Comparison of ENCODE assay signal across 1 fruit fly cellular context in genomic region chr3L:3393951-3394834, dm6.
TF ChIP-seq lines count a peak whose summit lies in the region.

No protein-coding gene starts in this region.

TF ChIP-seq in whole organism, embryonic, 481 proteins besides CTCF, POLR2A, EP300 and RAD21 (continued from another document and continues in another):
- TF ChIP-seq amos (GFP tag; IDR thresholded peaks at IDR 0.05; lab: Robert Waterston, UW; ENCODE audit: partially characterized antibody) = no peak
- TF ChIP-seq CG17568 (GFP tag; optimal IDR thresholded peaks at IDR 0.05; lab: Kevin White, UChicago) = peak; percentile 51
- peak; percentile 94 for TF ChIP-seq zfh1 (GFP tag; IDR thresholded peaks at IDR 0.05; lab: Robert Waterston, UW)
- TF ChIP-seq Doc2 (GFP tag; IDR thresholded peaks at IDR 0.05; lab: Robert Waterston, UW) = no peak
- peak; percentile 86 for TF ChIP-seq zf30C (GFP tag; optimal IDR thresholded peaks at IDR 0.05; lab: Kevin White, UChicago)
- TF ChIP-seq CG4820 (GFP tag; optimal IDR thresholded peaks at IDR 0.05; lab: Kevin White, UChicago) = no peak
- no peak for TF ChIP-seq CG13296 (GFP tag; optimal IDR thresholded peaks at IDR 0.05; lab: Kevin White, UChicago)
- no peak for TF ChIP-seq D (optimal IDR thresholded peaks at IDR 0.05; lab: Kevin White, UChicago)
- TF ChIP-seq D (GFP tag; optimal IDR thresholded peaks at IDR 0.05; lab: Kevin White, UChicago) = peak; percentile 92
- TF ChIP-seq jigr1 (GFP tag; IDR thresholded peaks at IDR 0.05; lab: Robert Waterston, UW) = no peak; the same call in 1 of the 3 replicates
- peak; percentile 88 for TF ChIP-seq ara (GFP tag; IDR thresholded peaks at IDR 0.05; lab: Robert Waterston, UW)
- no peak for TF ChIP-seq dpn (GFP tag; optimal IDR thresholded peaks at IDR 0.05; lab: Kevin White, UChicago)
- peak; percentile 66 for TF ChIP-seq scrt (GFP tag; optimal IDR thresholded peaks at IDR 0.05; lab: Kevin White, UChicago)
- no peak; the same call in 1 of the 2 replicates for TF ChIP-seq Ravus (GFP tag; IDR thresholded peaks at IDR 0.05; lab: Robert Waterston, UW)
- TF ChIP-seq CG3995 (GFP tag; optimal IDR thresholded peaks at IDR 0.05; lab: Kevin White, UChicago) = no peak
- no peak for TF ChIP-seq Dref (GFP tag; IDR thresholded peaks at IDR 0.05; lab: Robert Waterston, UW)
- no peak; the same call in 2 of the 4 replicates for TF ChIP-seq Gug (GFP tag; IDR thresholded peaks at IDR 0.05; lab: Robert Waterston, UW)
- peak; percentile 57 for TF ChIP-seq esg (GFP tag; conservative IDR thresholded peaks at IDR 0.05; lab: Robert Waterston, UW)
- peak; percentile 42 for TF ChIP-seq Ets97D (GFP tag; optimal IDR thresholded peaks at IDR 0.05; lab: Kevin White, UChicago)
- TF ChIP-seq Kr (GFP tag; optimal IDR thresholded peaks at IDR 0.05; lab: Kevin White, UChicago) = no peak
- no peak for TF ChIP-seq CG10209 (GFP tag; optimal IDR thresholded peaks at IDR 0.05; lab: Kevin White, UChicago)
- TF ChIP-seq chm (GFP tag; IDR thresholded peaks at IDR 0.05; lab: Robert Waterston, UW) = peak; percentile 76
- no peak for TF ChIP-seq NFAT (GFP tag; IDR thresholded peaks at IDR 0.05; lab: Robert Waterston, UW)
- TF ChIP-seq Gsc (GFP tag; IDR thresholded peaks at IDR 0.05; lab: Robert Waterston, UW) = peak; percentile 53
- TF ChIP-seq inv (GFP tag; IDR thresholded peaks at IDR 0.05; lab: Robert Waterston, UW; ENCODE audit: partially characterized antibody) = no peak
- TF ChIP-seq unc-4 (GFP tag; IDR thresholded peaks at IDR 0.05; lab: Robert Waterston, UW; ENCODE audit: partially characterized antibody) = no peak
- TF ChIP-seq slou (GFP tag; optimal IDR thresholded peaks at IDR 0.05; lab: Kevin White, UChicago) = no peak
- no peak for TF ChIP-seq pan (optimal IDR thresholded peaks at IDR 0.05; lab: Kevin White, UChicago)
- peak in 1 of 2 experiments; percentile 73 for TF ChIP-seq pan (GFP tag; optimal IDR thresholded peaks at IDR 0.05 in 1 of 2, IDR thresholded peaks at IDR 0.05 in 1 of 2)
- TF ChIP-seq Aef1 (GFP tag; IDR thresholded peaks at IDR 0.05; lab: Robert Waterston, UW) = peak; percentile 73; the same call in 2 of the 3 replicates
- TF ChIP-seq lbe (GFP tag; optimal IDR thresholded peaks at IDR 0.05; lab: Kevin White, UChicago) = no peak
- peak; percentile 39; the same call in 2 of the 3 replicates for TF ChIP-seq CG7357 (GFP tag; IDR thresholded peaks at IDR 0.05; lab: Robert Waterston, UW)
- 0 out of 2 replicates have a peak, but pooled peaks have one; percentile 50 for TF ChIP-seq bowl (GFP tag; IDR thresholded peaks at IDR 0.05; lab: Robert Waterston, UW)
- peak; percentile 87 for TF ChIP-seq Sox100B (GFP tag; optimal IDR thresholded peaks at IDR 0.05; lab: Kevin White, UChicago)
- peak; percentile 92 for TF ChIP-seq ken (GFP tag; IDR thresholded peaks at IDR 0.05; lab: Robert Waterston, UW)
- no peak for TF ChIP-seq CG14965 (GFP tag; optimal IDR thresholded peaks at IDR 0.05; lab: Kevin White, UChicago; ENCODE audit: borderline replicate concordance)
- peak; percentile 3; the same call in 1 of the 2 replicates for TF ChIP-seq lmd (GFP tag; IDR thresholded peaks at IDR 0.05; lab: Robert Waterston, UW)
- TF ChIP-seq Neu2 (GFP tag; optimal IDR thresholded peaks at IDR 0.05; lab: Kevin White, UChicago; ENCODE audit: borderline replicate concordance) = no peak
- TF ChIP-seq CG1647 (GFP tag; optimal IDR thresholded peaks at IDR 0.05; lab: Kevin White, UChicago) = no peak
- TF ChIP-seq CG16779 (GFP tag; IDR thresholded peaks at IDR 0.05; lab: Robert Waterston, UW) = no peak
- peak; percentile 92 for TF ChIP-seq vvl (GFP tag; IDR thresholded peaks at IDR 0.05; lab: Robert Waterston, UW)
- TF ChIP-seq so (GFP tag; IDR thresholded peaks at IDR 0.05; lab: Robert Waterston, UW) = no peak; the same call in 2 of the 3 replicates
- TF ChIP-seq Lpt (GFP tag; optimal IDR thresholded peaks at IDR 0.05; lab: Kevin White, UChicago) = no peak
- peak; percentile 86 for TF ChIP-seq Ptx1 (GFP tag; IDR thresholded peaks at IDR 0.05; lab: Robert Waterston, UW)
- TF ChIP-seq CG1233 (GFP tag; optimal IDR thresholded peaks at IDR 0.05; lab: Kevin White, UChicago) = peak; percentile 57
- TF ChIP-seq sisA (GFP tag; IDR thresholded peaks at IDR 0.05; lab: Robert Waterston, UW) = peak; percentile 90
- no peak for TF ChIP-seq Optix (GFP tag; IDR thresholded peaks at IDR 0.05; lab: Robert Waterston, UW)
- TF ChIP-seq sens (GFP tag; lab: Kevin White, UChicago) = no peak
- no peak for TF ChIP-seq CG6854 (GFP tag; optimal IDR thresholded peaks at IDR 0.05; lab: Kevin White, UChicago)
- TF ChIP-seq Hr51 (GFP tag; optimal IDR thresholded peaks at IDR 0.05; lab: Kevin White, UChicago) = no peak
- peak; percentile 58 for TF ChIP-seq CG17802 (tag; optimal IDR thresholded peaks at IDR 0.05; lab: Kevin White, UChicago)
- no peak for TF ChIP-seq CG32767 (GFP tag; IDR thresholded peaks at IDR 0.05; lab: Robert Waterston, UW)
- no peak for TF ChIP-seq shn (GFP tag; optimal IDR thresholded peaks at IDR 0.05; lab: Kevin White, UChicago)
- TF ChIP-seq CG7271 (tag; optimal IDR thresholded peaks at IDR 0.05; lab: Kevin White, UChicago) = no peak
- TF ChIP-seq C15 (GFP tag; IDR thresholded peaks at IDR 0.05; lab: Robert Waterston, UW) = peak; percentile 19; the same call in 1 of the 3 replicates
- no peak for TF ChIP-seq Hand (GFP tag; optimal IDR thresholded peaks at IDR 0.05; lab: Kevin White, UChicago)
- TF ChIP-seq Sox102F (GFP tag; optimal IDR thresholded peaks at IDR 0.05; lab: Kevin White, UChicago) = peak; percentile 82
- TF ChIP-seq CHES-1-like (GFP tag; optimal IDR thresholded peaks at IDR 0.05; lab: Kevin White, UChicago) = no peak
- TF ChIP-seq zfh2 (GFP tag; optimal IDR thresholded peaks at IDR 0.05; lab: Kevin White, UChicago) = no peak
- TF ChIP-seq lov (optimal IDR thresholded peaks at IDR 0.05; lab: Kevin White, UChicago) = no peak
- peak; percentile 92 for TF ChIP-seq lov (GFP tag; IDR thresholded peaks at IDR 0.05; lab: Robert Waterston, UW)
- TF ChIP-seq tup (GFP tag; optimal IDR thresholded peaks at IDR 0.05; lab: Kevin White, UChicago) = no peak
- no peak for TF ChIP-seq Opbp (GFP tag; IDR thresholded peaks at IDR 0.05; lab: Robert Waterston, UW; ENCODE audit: partially characterized antibody)
- peak; percentile 79 for TF ChIP-seq Asciz (GFP tag; optimal IDR thresholded peaks at IDR 0.05; lab: Kevin White, UChicago)
- peak; percentile 38; the same call in 1 of the 2 replicates for TF ChIP-seq Rfx (GFP tag; IDR thresholded peaks at IDR 0.05; lab: Robert Waterston, UW)
- TF ChIP-seq ftz-f1 (GFP tag; optimal IDR thresholded peaks at IDR 0.05; lab: Kevin White, UChicago) = no peak
- no peak for TF ChIP-seq seq (GFP tag; IDR thresholded peaks at IDR 0.05; lab: Robert Waterston, UW)
- TF ChIP-seq CG3838 (GFP tag; optimal IDR thresholded peaks at IDR 0.05; lab: Kevin White, UChicago) = peak; percentile 77
- no peak for TF ChIP-seq bbx (GFP tag; IDR thresholded peaks at IDR 0.05; lab: Robert Waterston, UW; ENCODE audit: partially characterized antibody)
- TF ChIP-seq cato (GFP tag; optimal IDR thresholded peaks at IDR 0.05; lab: Kevin White, UChicago; ENCODE audit: borderline replicate concordance) = no peak
- TF ChIP-seq nerfin-1 (tag; optimal IDR thresholded peaks at IDR 0.05; lab: Kevin White, UChicago) = peak; percentile 91
- no peak; the same call in 1 of the 2 replicates for TF ChIP-seq CG8765 (GFP tag; IDR thresholded peaks at IDR 0.05; lab: Robert Waterston, UW)
- TF ChIP-seq NfI (GFP tag; optimal IDR thresholded peaks at IDR 0.05; lab: Kevin White, UChicago) = no peak
- no peak for TF ChIP-seq vfl (GFP tag; optimal IDR thresholded peaks at IDR 0.05; lab: Kevin White, UChicago)
- no peak; the same call in 1 of the 2 replicates for TF ChIP-seq klu (GFP tag; IDR thresholded peaks at IDR 0.05; lab: Robert Waterston, UW)
- no peak for TF ChIP-seq CG31224 (GFP tag; IDR thresholded peaks at IDR 0.05; lab: Robert Waterston, UW)
- TF ChIP-seq HmgZ (tag; optimal IDR thresholded peaks at IDR 0.05; lab: Kevin White, UChicago) = peak; percentile 17
- peak; percentile 58 for TF ChIP-seq CG8359 (GFP tag; optimal IDR thresholded peaks at IDR 0.05; lab: Kevin White, UChicago; ENCODE audit: borderline replicate concordance)
- TF ChIP-seq ind (GFP tag; optimal IDR thresholded peaks at IDR 0.05; lab: Kevin White, UChicago) = peak; percentile 68
- TF ChIP-seq wek (GFP tag; optimal IDR thresholded peaks at IDR 0.05; lab: Kevin White, UChicago) = no peak
- no peak for TF ChIP-seq CG1832 (GFP tag; optimal IDR thresholded peaks at IDR 0.05; lab: Kevin White, UChicago)
- peak; percentile 62; the same call in 2 of the 3 replicates for TF ChIP-seq CG11695 (GFP tag; IDR thresholded peaks at IDR 0.05; lab: Robert Waterston, UW)
- TF ChIP-seq CG10267 (tag; optimal IDR thresholded peaks at IDR 0.05; lab: Kevin White, UChicago) = peak; percentile 89
- no peak for TF ChIP-seq Antp (GFP tag; optimal IDR thresholded peaks at IDR 0.05; lab: Kevin White, UChicago)
- no peak for TF ChIP-seq exex (tag; optimal IDR thresholded peaks at IDR 0.05; lab: Kevin White, UChicago)
- peak; percentile 68 for TF ChIP-seq Mrtf (GFP tag; IDR thresholded peaks at IDR 0.05; lab: Robert Waterston, UW)
- no peak for TF ChIP-seq vnd (GFP tag; IDR thresholded peaks at IDR 0.05; lab: Robert Waterston, UW; ENCODE audit: partially characterized antibody)
- no peak for TF ChIP-seq hbn (GFP tag; IDR thresholded peaks at IDR 0.05; lab: Robert Waterston, UW; ENCODE audit: partially characterized antibody)
- TF ChIP-seq jumu (GFP tag; optimal IDR thresholded peaks at IDR 0.05; lab: Kevin White, UChicago) = peak; percentile 76
- peak; percentile 64 for TF ChIP-seq CG11723 (GFP tag; optimal IDR thresholded peaks at IDR 0.05; lab: Kevin White, UChicago)
- TF ChIP-seq wdn (GFP tag; IDR thresholded peaks at IDR 0.05; lab: Robert Waterston, UW) = no peak
- TF ChIP-seq CG7786 (GFP tag; optimal IDR thresholded peaks at IDR 0.05; lab: Kevin White, UChicago) = no peak
- TF ChIP-seq mam (GFP tag; optimal IDR thresholded peaks at IDR 0.05; lab: Kevin White, UChicago) = no peak
- peak; percentile 68 for TF ChIP-seq danr (GFP tag; IDR thresholded peaks at IDR 0.05; lab: Robert Waterston, UW)
- TF ChIP-seq gem (tag; optimal IDR thresholded peaks at IDR 0.05; lab: Kevin White, UChicago) = peak; percentile 89
- peak; percentile 76 for TF ChIP-seq Xrp1 (GFP tag; IDR thresholded peaks at IDR 0.05; lab: Robert Waterston, UW)
- TF ChIP-seq NC2α (GFP tag; optimal IDR thresholded peaks at IDR 0.05; lab: Kevin White, UChicago) = no peak
- no peak for TF ChIP-seq CG16813 (GFP tag; IDR thresholded peaks at IDR 0.05; lab: Robert Waterston, UW; ENCODE audit: partially characterized antibody)
- TF ChIP-seq bigmax (GFP tag; optimal IDR thresholded peaks at IDR 0.05; lab: Kevin White, UChicago) = no peak
- peak; percentile 60 for TF ChIP-seq CG18599 (GFP tag; optimal IDR thresholded peaks at IDR 0.05; lab: Kevin White, UChicago)
- no peak for TF ChIP-seq CG2875 (GFP tag; optimal IDR thresholded peaks at IDR 0.05; lab: Kevin White, UChicago)
- TF ChIP-seq CG12219 (GFP tag; optimal IDR thresholded peaks at IDR 0.05; lab: Kevin White, UChicago) = no peak
- no peak for TF ChIP-seq Trl (optimal IDR thresholded peaks at IDR 0.05; lab: Kevin White, UChicago)
- no peak for TF ChIP-seq Trl (GFP tag; optimal IDR thresholded peaks at IDR 0.05; lab: Kevin White, UChicago)
- TF ChIP-seq her (GFP tag; optimal IDR thresholded peaks at IDR 0.05; lab: Kevin White, UChicago) = no peak
- peak; percentile 90 for TF ChIP-seq ap (GFP tag; IDR thresholded peaks at IDR 0.05; lab: Robert Waterston, UW)
- TF ChIP-seq cwo (GFP tag; optimal IDR thresholded peaks at IDR 0.05; lab: Kevin White, UChicago) = no peak
- no peak for TF ChIP-seq nmo (GFP tag; optimal IDR thresholded peaks at IDR 0.05; lab: Kevin White, UChicago)
- TF ChIP-seq CG13287 (GFP tag; IDR thresholded peaks at IDR 0.05; lab: Robert Waterston, UW; ENCODE audit: partially characterized antibody) = no peak
- TF ChIP-seq HHEX (GFP tag; optimal IDR thresholded peaks at IDR 0.05; lab: Kevin White, UChicago) = no peak
- peak; percentile 87 for TF ChIP-seq ranshi (GFP tag; IDR thresholded peaks at IDR 0.05; lab: Robert Waterston, UW)
- TF ChIP-seq Hr39 (optimal IDR thresholded peaks at IDR 0.05; lab: Kevin White, UChicago) = no peak
- TF ChIP-seq Dad (GFP tag; optimal IDR thresholded peaks at IDR 0.05; lab: Kevin White, UChicago) = no peak
- no peak for TF ChIP-seq CG7745 (tag; optimal IDR thresholded peaks at IDR 0.05; lab: Kevin White, UChicago)
- peak; percentile 91 for TF ChIP-seq D19A (tag; optimal IDR thresholded peaks at IDR 0.05; lab: Kevin White, UChicago)
- TF ChIP-seq stc (GFP tag; IDR thresholded peaks at IDR 0.05; lab: Robert Waterston, UW) = peak; percentile 58
- TF ChIP-seq psq (GFP tag; optimal IDR thresholded peaks at IDR 0.05; lab: Kevin White, UChicago) = peak; percentile 89
- no peak for TF ChIP-seq mld (GFP tag; IDR thresholded peaks at IDR 0.05; lab: Robert Waterston, UW; ENCODE audit: partially characterized antibody)
- TF ChIP-seq sim (GFP tag; IDR thresholded peaks at IDR 0.05; lab: Robert Waterston, UW) = peak; percentile 87
- no peak for TF ChIP-seq fd102C (GFP tag; optimal IDR thresholded peaks at IDR 0.05; lab: Kevin White, UChicago)
- peak; percentile 39 for TF ChIP-seq CG3281 (GFP tag; optimal IDR thresholded peaks at IDR 0.05; lab: Kevin White, UChicago)
- TF ChIP-seq fu2 (GFP tag; optimal IDR thresholded peaks at IDR 0.05; lab: Kevin White, UChicago) = no peak
- peak; percentile 86 for TF ChIP-seq gce (GFP tag; IDR thresholded peaks at IDR 0.05; lab: Robert Waterston, UW)
- TF ChIP-seq Atf-2 (GFP tag; optimal IDR thresholded peaks at IDR 0.05; lab: Kevin White, UChicago) = no peak
- TF ChIP-seq CG18764 (GFP tag; optimal IDR thresholded peaks at IDR 0.05; lab: Kevin White, UChicago) = peak; percentile 65
- TF ChIP-seq Dll (GFP tag; IDR thresholded peaks at IDR 0.05; lab: Robert Waterston, UW; ENCODE audit: partially characterized antibody) = no peak
- no peak for TF ChIP-seq Camta (GFP tag; optimal IDR thresholded peaks at IDR 0.05; lab: Kevin White, UChicago)
- TF ChIP-seq Tbp (GFP tag; optimal IDR thresholded peaks at IDR 0.05; lab: Kevin White, UChicago) = no peak
- TF ChIP-seq CG4424 (GFP tag; optimal IDR thresholded peaks at IDR 0.05; lab: Kevin White, UChicago) = no peak
- TF ChIP-seq yki (optimal IDR thresholded peaks at IDR 0.05; lab: Kevin White, UChicago) = no peak
- TF ChIP-seq ase (GFP tag; IDR thresholded peaks at IDR 0.05; lab: Robert Waterston, UW) = peak; percentile 78
- TF ChIP-seq Sry-δ (GFP tag; optimal IDR thresholded peaks at IDR 0.05; lab: Kevin White, UChicago) = peak; percentile 48
- TF ChIP-seq CG31388 (GFP tag; optimal IDR thresholded peaks at IDR 0.05; lab: Kevin White, UChicago) = no peak
